Fruit fly (Drosophila melanogaster) Kc167 (cell line): ENCODE results near the gene CG14400.

Experiments used
- Myc ChIP-seq: fragments of >200 bp; optimal IDR thresholded peaks from 2 replicates; lab custom pipeline; 2017; ENCODE audit warnings: missing external identifiers
- Sin3A ChIP-seq: fragments of >200 bp; optimal IDR thresholded peaks from 2 replicates; lab custom pipeline; 2018; ENCODE audit warnings: missing external identifiers
- h ChIP-seq: fragments of >200 bp; optimal IDR thresholded peaks from 3 replicates; lab custom pipeline; 2018; ENCODE audit warnings: missing external identifiers
- insv ChIP-seq: fragments of >200 bp; optimal IDR thresholded peaks from 3 replicates; lab custom pipeline; 2018; ENCODE audit warnings: missing external identifiers
- psq ChIP-seq: fragments of >200 bp; optimal IDR thresholded peaks from 2 replicates; lab custom pipeline; 2017; ENCODE audit warnings: missing external identifiers
- ttk ChIP-seq: sonication (Bioruptor generic); optimal IDR thresholded peaks from 2 replicates; lab custom pipeline; 2017; ENCODE audit warnings: missing external identifiers

CG14400 gene

dm6 chr2L:20812283-20813189 lies 45.2 kb downstream of the CG14400 start:
- TF ChIP-seq psq (lab: Kevin White, UChicago) = no peak
- no peak for TF ChIP-seq Sin3A
- TF ChIP-seq h = no peak
- TF ChIP-seq Myc (lab: Kevin White, UChicago) = no peak
- TF ChIP-seq ttk (lab: Kevin White, UChicago) = no peak
- no peak for TF ChIP-seq insv (lab: Kevin White, UChicago)

dm6 chr2L:20811039-20811652 lies 46.5 kb downstream of the CG14400 start:
- TF ChIP-seq psq (lab: Kevin White, UChicago) = no peak
- TF ChIP-seq insv (lab: Kevin White, UChicago) = no peak
- TF ChIP-seq h = no peak
- no peak for TF ChIP-seq Sin3A
- TF ChIP-seq ttk (lab: Kevin White, UChicago) = no peak
- no peak for TF ChIP-seq Myc (lab: Kevin White, UChicago)

dm6 chr2L:20809229-20809628 lies 48.5 kb downstream of the CG14400 start:
- no peak for TF ChIP-seq ttk (lab: Kevin White, UChicago)
- no peak for TF ChIP-seq psq (lab: Kevin White, UChicago)
- TF ChIP-seq insv (lab: Kevin White, UChicago) = no peak
- no peak for TF ChIP-seq Sin3A
- no peak for TF ChIP-seq h

dm6 chr2L:20808510-20809195 lies 49.0 kb downstream of the CG14400 start:
- no peak for TF ChIP-seq Sin3A
- TF ChIP-seq psq (lab: Kevin White, UChicago) = no peak
- TF ChIP-seq insv (lab: Kevin White, UChicago) = no peak
- no peak for TF ChIP-seq Myc (lab: Kevin White, UChicago)

dm6 chr2L:20807617-20808509 lies 49.8 kb downstream of the CG14400 start:
- TF ChIP-seq ttk (lab: Kevin White, UChicago) = no peak
- no peak for TF ChIP-seq Myc (lab: Kevin White, UChicago)
- TF ChIP-seq insv (lab: Kevin White, UChicago) = no peak
- TF ChIP-seq h = no peak
- TF ChIP-seq Sin3A = no peak
- TF ChIP-seq psq (lab: Kevin White, UChicago) = no peak
